Worm (Caenorhabditis elegans) whole organism, L1 larva: ENCODE results near the gene irld-61.

Experiments used
- C34B4.2 ChIP-seq: sonication (generic microtip); optimal IDR thresholded peaks from 2 replicates; lab custom pipeline; 2017; ENCODE audit warnings: mild to moderate bottlenecking, missing genetic modification characterization, missing compliant biosample characterization
- F16B12.6 ChIP-seq: fragments of 150-350 bp; optimal IDR thresholded peaks from 2 replicates; lab custom pipeline; 2014; ENCODE audit warnings: missing biosample characterization, missing genetic modification characterization
- alr-1 ChIP-seq: fragments of 200-800 bp; sonication (Bioruptor generic); optimal IDR thresholded peaks from 2 replicates; lab custom pipeline; 2018; ENCODE audit warnings: borderline replicate concordance, mild to moderate bottlenecking, missing genetic modification characterization, missing compliant biosample characterization
- ama-1 ChIP-seq: fragments of 150-350 bp; optimal IDR thresholded peaks from 2 replicates; lab custom pipeline; 2014
- blmp-1 ChIP-seq: fragments of 150-350 bp; optimal IDR thresholded peaks from 2 replicates; lab custom pipeline; 2014; ENCODE audit warnings: missing biosample characterization, missing genetic modification characterization
- efl-1 ChIP-seq, 4 experiments: fragments of 150-350 bp; optimal IDR thresholded peaks in 3 of 4; peaks in 1 of 4; 1 replicate in 1 of 4; 2 replicates in 3 of 4; lab custom pipeline; 2014; ENCODE audit warnings: missing biosample characterization in 2 of 4, missing genetic modification characterization in 2 of 4, missing genetic modification reagents in 2 of 4
- efl-3 ChIP-seq: fragments of 200-800 bp; sonication (Bioruptor generic); optimal IDR thresholded peaks from 2 replicates; lab custom pipeline; 2018; ENCODE audit warnings: mild to moderate bottlenecking, missing genetic modification characterization, missing compliant biosample characterization
- egl-13 ChIP-seq: sonication (generic microtip); optimal IDR thresholded peaks from 2 replicates; lab custom pipeline; 2016; ENCODE audit warnings: missing genotype, missing genetic modification reagents, missing genetic modification characterization, missing compliant biosample characterization
- fkh-4 ChIP-seq: sonication (generic microtip); optimal IDR thresholded peaks from 2 replicates; lab custom pipeline; 2016; ENCODE audit warnings: missing compliant biosample characterization, missing genetic modification characterization, borderline replicate concordance
- fos-1 ChIP-seq: fragments of 150-350 bp; optimal IDR thresholded peaks from 2 replicates; lab custom pipeline; 2014; ENCODE audit warnings: missing biosample characterization, missing genetic modification characterization
- irx-1 ChIP-seq: sonication (generic microtip); optimal IDR thresholded peaks from 2 replicates; lab custom pipeline; 2016; ENCODE audit warnings: missing genetic modification characterization, missing compliant biosample characterization
- isw-1 ChIP-seq: fragments of 200-800 bp; sonication (Bioruptor generic); IDR thresholded peaks from 2 replicates; pipeline ENCODE4 v1.3.6; 2022; ENCODE audit warnings: missing genetic modification characterization, missing compliant biosample characterization
- jun-1 ChIP-seq: fragments of 150-350 bp; optimal IDR thresholded peaks from 2 replicates; lab custom pipeline; 2014; ENCODE audit warnings: missing biosample characterization, missing genetic modification reagents, missing genetic modification characterization
- lin-13 ChIP-seq: fragments of 150-350 bp; optimal IDR thresholded peaks from 2 replicates; lab custom pipeline; 2014; ENCODE audit warnings: missing biosample characterization, missing genetic modification reagents, missing genetic modification characterization
- lin-14 ChIP-seq: fragments of 200-800 bp; sonication (Bioruptor generic); optimal IDR thresholded peaks from 2 replicates; lab custom pipeline; 2018; ENCODE audit warnings: mild to moderate bottlenecking, missing genetic modification characterization, moderate library complexity, missing compliant biosample characterization
- lin-15B ChIP-seq: fragments of 150-350 bp; sonication (generic microtip); optimal IDR thresholded peaks from 3 replicates; lab custom pipeline; 2014; ENCODE audit warnings: missing biosample characterization, missing genetic modification characterization
- lin-35 ChIP-seq, 2 experiments: fragments of 150-350 bp; optimal IDR thresholded peaks; 2 replicates each; lab custom pipeline; 2014; ENCODE audit warnings: missing biosample characterization in 2 of 2, missing genetic modification characterization in 2 of 2, missing genetic modification reagents in 2 of 2
- lin-39 ChIP-seq: fragments of 150-350 bp; optimal IDR thresholded peaks from 2 replicates; lab custom pipeline; 2014; ENCODE audit warnings: missing biosample characterization, missing genetic modification reagents, missing genetic modification characterization
- lir-3 ChIP-seq: sonication (generic microtip); optimal IDR thresholded peaks from 2 replicates; lab custom pipeline; 2016; ENCODE audit warnings: mild to moderate bottlenecking, missing genetic modification characterization, moderate library complexity, missing compliant biosample characterization; ENCODE audit not compliant: poor library complexity
- lsy-2 ChIP-seq, 2 experiments: fragments of 150-350 bp; optimal IDR thresholded peaks; 2 replicates each; lab custom pipeline; 2014; ENCODE audit warnings: missing biosample characterization in 2 of 2, missing genetic modification characterization in 2 of 2
- mab-9 ChIP-seq: fragments of 200-800 bp; sonication (Bioruptor generic); IDR thresholded peaks from 2 replicates; pipeline ENCODE4 v1.3.6; 2022; ENCODE audit warnings: missing genetic modification reagents, missing genetic modification characterization, missing compliant biosample characterization
- mep-1 ChIP-seq: fragments of 150-350 bp; optimal IDR thresholded peaks from 2 replicates; lab custom pipeline; 2014; ENCODE audit warnings: missing biosample characterization, missing genetic modification characterization
- nhr-11 ChIP-seq: fragments of 150-350 bp; optimal IDR thresholded peaks from 2 replicates; lab custom pipeline; 2014; ENCODE audit warnings: missing biosample characterization, missing genetic modification characterization
- nhr-20 ChIP-seq: sonication (generic microtip); optimal IDR thresholded peaks from 2 replicates; lab custom pipeline; 2016; ENCODE audit warnings: mild to moderate bottlenecking, missing genetic modification characterization, missing compliant biosample characterization
- nhr-71 ChIP-seq: sonication (generic microtip); optimal IDR thresholded peaks from 2 replicates; lab custom pipeline; 2016; ENCODE audit warnings: mild to moderate bottlenecking, missing genetic modification characterization, moderate library complexity, missing compliant biosample characterization
- nhr-85 ChIP-seq: sonication (generic microtip); peaks from one replicate; lab custom pipeline; 2016; ENCODE audit warnings: missing genetic modification characterization, inconsistent platforms, missing compliant biosample characterization
- pqm-1 ChIP-seq: sonication (generic microtip); optimal IDR thresholded peaks from 3 replicates; lab custom pipeline; 2017; ENCODE audit warnings: missing biosample characterization, missing genetic modification characterization
- rnt-1 ChIP-seq: sonication (generic microtip); optimal IDR thresholded peaks from 2 replicates; lab custom pipeline; 2016; ENCODE audit warnings: mild to moderate bottlenecking, missing genetic modification characterization, moderate library complexity, missing compliant biosample characterization
- sup-37 ChIP-seq: fragments of 200-800 bp; sonication (Bioruptor generic); optimal IDR thresholded peaks from 2 replicates; lab custom pipeline; 2018; ENCODE audit warnings: mild to moderate bottlenecking, missing genetic modification characterization, missing compliant biosample characterization
- tbx-2 ChIP-seq: sonication (generic microtip); optimal IDR thresholded peaks from 2 replicates; lab custom pipeline; 2016; ENCODE audit warnings: missing genetic modification characterization, missing compliant biosample characterization
- vab-15 ChIP-seq: sonication (generic microtip); optimal IDR thresholded peaks from 2 replicates; lab custom pipeline; 2017; ENCODE audit warnings: missing genotype, mild to moderate bottlenecking, missing genetic modification characterization, missing compliant biosample characterization
- ztf-11 ChIP-seq, 2 experiments: sonication (generic microtip); optimal IDR thresholded peaks; 2 replicates each; lab custom pipeline; 2016 to 2017; ENCODE audit warnings: missing genetic modification characterization in 2 of 2, missing biosample characterization in 1 of 2, missing compliant biosample characterization in 1 of 2

Gene irld-61

ce11 chrIII:12818050-12818738 lies 53.8 kb downstream of the irld-61 start, which contains the start of gene arx-5 (continued):
- TF ChIP-seq ama-1 (lab: Kevin White, UChicago) (no peak), ztf-11 (tag; optimal IDR thresholded peaks at IDR 0.05; lab: Kevin White, UChicago) (no peak), nhr-85 (tag; lab: Kevin White, UChicago) (peak; percentile 54), nhr-20 (tag; lab: Kevin White, UChicago) (no peak), nhr-11 (tag; lab: Kevin White, UChicago) (no peak), isw-1 (GFP tag; lab: Robert Waterston, UW) (no peak), sup-37 (GFP tag; lab: Kevin White, UChicago) (no peak), mab-9 (GFP tag; lab: Robert Waterston, UW) (no peak), lir-3 (tag; lab: Kevin White, UChicago) (no peak), tbx-2 (tag; lab: Kevin White, UChicago) (peak; percentile 0), fos-1 (no peak), lsy-2 (tag; optimal IDR thresholded peaks at IDR 0.05; lab: Kevin White, UChicago) (peak; percentile 40 to 63), vab-15 (tag; lab: Kevin White, UChicago) (no peak), C34B4.2 (tag; lab: Kevin White, UChicago) (no peak), pqm-1 (tag; lab: Kevin White, UChicago) (no peak), lin-39 (no peak), efl-3 (GFP tag; lab: Kevin White, UChicago) (no peak), alr-1 (no peak), jun-1 (tag; lab: Kevin White, UChicago) (no peak), lin-15B (tag; lab: Kevin White, UChicago) (peak; percentile 2), blmp-1 (tag; lab: Kevin White, UChicago) (peak; percentile 8), lin-14 (GFP tag; lab: Kevin White, UChicago) (no peak), lin-13 (GFP tag; lab: Kevin White, UChicago) (no peak), rnt-1 (tag; lab: Kevin White, UChicago) (peak; percentile 11), F16B12.6 (tag; lab: Kevin White, UChicago) (peak; percentile 15), fkh-4 (tag; lab: Kevin White, UChicago) (no peak), nhr-71 (tag; lab: Kevin White, UChicago) (peak; percentile 50), efl-1 (optimal IDR thresholded peaks at IDR 0.05; lab: Kevin White, UChicago) (peak; percentile 24 to 52), efl-1 (GFP tag; optimal IDR thresholded peaks at IDR 0.05 in 1 of 2; lab: Kevin White, UChicago) (peak; percentile 38 to 91), egl-13 (tag; lab: Kevin White, UChicago) (no peak), lin-35 (GFP tag; optimal IDR thresholded peaks at IDR 0.05; lab: Kevin White, UChicago) (peak in 1 of 2 experiments; percentile 37), mep-1 (no peak), irx-1 (tag; lab: Kevin White, UChicago) (peak; percentile 11)
- TF ChIP-seq, all 84 proteins: peak for 17
